Worm (Caenorhabditis elegans) whole organism, late embryonic: ENCODE results near the gene lron-10.
A peak's percentile ranks its signal among the peaks of the same experiment; 100 is the strongest.

Experiments
- C08G9.2 ChIP-seq: sonication (generic microtip); optimal IDR thresholded peaks from 2 replicates; lab custom pipeline; 2016; ENCODE audit warnings: mild to moderate bottlenecking, missing genetic modification characterization, moderate library complexity, missing compliant biosample characterization
- C38D4.7 ChIP-seq: fragments of 200-800 bp; sonication (Bioruptor generic); optimal IDR thresholded peaks from 2 replicates; lab custom pipeline; 2018; ENCODE audit warnings: mild to moderate bottlenecking, missing genetic modification characterization, moderate library complexity, missing compliant biosample characterization
- F13H6.1 ChIP-seq: sonication (generic microtip); optimal IDR thresholded peaks from 2 replicates; lab custom pipeline; 2016; ENCODE audit warnings: missing genetic modification characterization, missing compliant biosample characterization
- K09A11.1 ChIP-seq: sonication (generic microtip); optimal IDR thresholded peaks from 2 replicates; lab custom pipeline; 2017; ENCODE audit warnings: antibody characterized with exemption, mild to moderate bottlenecking, missing genetic modification characterization, missing compliant biosample characterization; ENCODE audit not compliant: insufficient read depth
- T23F11.4 ChIP-seq: fragments of 200-800 bp; sonication (Bioruptor generic); optimal IDR thresholded peaks from 2 replicates; lab custom pipeline; 2018; ENCODE audit warnings: mild to moderate bottlenecking, missing genetic modification characterization, missing compliant biosample characterization
- Y22D7AL.16 ChIP-seq: sonication (generic microtip); optimal IDR thresholded peaks from 2 replicates; lab custom pipeline; 2016; ENCODE audit warnings: missing genetic modification characterization, missing compliant biosample characterization
- ceh-14 ChIP-seq: sonication (generic microtip); optimal IDR thresholded peaks from 2 replicates; lab custom pipeline; 2016; ENCODE audit warnings: missing genotype, missing genetic modification characterization, missing compliant biosample characterization
- ceh-18 ChIP-seq: sonication (generic microtip); optimal IDR thresholded peaks from 2 replicates; lab custom pipeline; 2016; ENCODE audit warnings: missing genetic modification characterization, missing compliant biosample characterization
- ceh-19 ChIP-seq: fragments of 200-800 bp; sonication (Bioruptor generic); optimal IDR thresholded peaks from 2 replicates; lab custom pipeline; 2018; ENCODE audit warnings: mild to moderate bottlenecking, missing genetic modification characterization, missing compliant biosample characterization
- ceh-2 ChIP-seq: sonication (generic microtip); optimal IDR thresholded peaks from 2 replicates; lab custom pipeline; 2016; ENCODE audit warnings: missing genotype, missing genetic modification characterization, missing compliant biosample characterization
- ceh-24 ChIP-seq: sonication (generic microtip); optimal IDR thresholded peaks from 2 replicates; lab custom pipeline; 2016; ENCODE audit warnings: mild to moderate bottlenecking, missing genetic modification characterization, missing compliant biosample characterization
- ceh-30 ChIP-seq: fragments of 150-350 bp; optimal IDR thresholded peaks from 2 replicates; lab custom pipeline; 2014; ENCODE audit warnings: missing biosample characterization, missing genetic modification characterization
- ceh-31 ChIP-seq: sonication (generic microtip); optimal IDR thresholded peaks from 2 replicates; lab custom pipeline; 2016; ENCODE audit warnings: missing genetic modification characterization, missing compliant biosample characterization
- ceh-34 ChIP-seq: sonication (generic microtip); optimal IDR thresholded peaks from 2 replicates; lab custom pipeline; 2016; ENCODE audit warnings: mild to moderate bottlenecking, missing genetic modification characterization, missing compliant biosample characterization
- ceh-6 ChIP-seq: fragments of 200-800 bp; sonication (Bioruptor generic); optimal IDR thresholded peaks from 2 replicates; lab custom pipeline; 2018; ENCODE audit warnings: mild to moderate bottlenecking, missing genetic modification characterization, missing compliant biosample characterization
- dve-1 ChIP-seq: sonication (generic microtip); optimal IDR thresholded peaks from 2 replicates; lab custom pipeline; 2017; ENCODE audit warnings: antibody characterized with exemption, mild to moderate bottlenecking, missing genetic modification characterization, missing compliant biosample characterization
- elt-4 ChIP-seq: sonication (generic microtip); optimal IDR thresholded peaks from 2 replicates; lab custom pipeline; 2016; ENCODE audit warnings: missing genetic modification characterization, missing compliant biosample characterization
- ets-4 ChIP-seq: sonication (generic microtip); optimal IDR thresholded peaks from 2 replicates; lab custom pipeline; 2016; ENCODE audit warnings: missing genetic modification characterization, missing compliant biosample characterization
- eyg-1 ChIP-seq: sonication (generic microtip); optimal IDR thresholded peaks from 2 replicates; lab custom pipeline; 2016; ENCODE audit warnings: missing genotype, missing genetic modification characterization, missing compliant biosample characterization
- fkh-10 ChIP-seq: fragments of 150-350 bp; optimal IDR thresholded peaks from 2 replicates; lab custom pipeline; 2014; ENCODE audit warnings: missing biosample characterization, missing genetic modification reagents, missing genetic modification characterization
- fkh-6 ChIP-seq: sonication (generic microtip); optimal IDR thresholded peaks from 2 replicates; lab custom pipeline; 2016; ENCODE audit warnings: missing genetic modification characterization, missing compliant biosample characterization
- gmeb-2 ChIP-seq: sonication (generic microtip); optimal IDR thresholded peaks from 2 replicates; lab custom pipeline; 2016; ENCODE audit warnings: missing genetic modification characterization, inconsistent platforms, missing compliant biosample characterization
- hlh-6 ChIP-seq: sonication (generic microtip); optimal IDR thresholded peaks from 2 replicates; lab custom pipeline; 2016; ENCODE audit warnings: missing genotype, missing genetic modification characterization, missing compliant biosample characterization
- lim-6 ChIP-seq: sonication (generic microtip); optimal IDR thresholded peaks from 2 replicates; lab custom pipeline; 2016; ENCODE audit warnings: missing genetic modification characterization, missing compliant biosample characterization
- madf-2 ChIP-seq: sonication (generic microtip); optimal IDR thresholded peaks from 2 replicates; lab custom pipeline; 2017; ENCODE audit warnings: missing genetic modification characterization, missing compliant biosample characterization
- mec-3 ChIP-seq: sonication (generic microtip); optimal IDR thresholded peaks from 2 replicates; lab custom pipeline; 2016; ENCODE audit warnings: borderline replicate concordance, missing genetic modification characterization, missing compliant biosample characterization
- nfya-1 ChIP-seq: sonication (generic microtip); optimal IDR thresholded peaks from 2 replicates; lab custom pipeline; 2017; ENCODE audit warnings: missing genetic modification characterization, mild to moderate bottlenecking, missing compliant biosample characterization, antibody characterized with exemption, moderate library complexity
- nhr-11 ChIP-seq: fragments of 150-350 bp; optimal IDR thresholded peaks from 2 replicates; lab custom pipeline; 2014; ENCODE audit warnings: missing biosample characterization, missing genetic modification characterization
- nhr-232 ChIP-seq: sonication (generic microtip); optimal IDR thresholded peaks from 2 replicates; lab custom pipeline; 2016; ENCODE audit warnings: missing genetic modification characterization, missing compliant biosample characterization
- odd-2 ChIP-seq: sonication (generic microtip); optimal IDR thresholded peaks from 2 replicates; lab custom pipeline; 2017; ENCODE audit warnings: antibody characterized with exemption, mild to moderate bottlenecking, missing genetic modification characterization, missing compliant biosample characterization
- pag-3 ChIP-seq: sonication (generic microtip); optimal IDR thresholded peaks from 2 replicates; lab custom pipeline; 2016; ENCODE audit warnings: missing compliant biosample characterization, missing genetic modification characterization, borderline replicate concordance
- pat-9 ChIP-seq: fragments of 200-800 bp; sonication (Bioruptor generic); optimal IDR thresholded peaks from 2 replicates; lab custom pipeline; 2018; ENCODE audit warnings: mild to moderate bottlenecking, missing genetic modification characterization, moderate library complexity, missing compliant biosample characterization
- pha-2 ChIP-seq: sonication (generic microtip); optimal IDR thresholded peaks from 2 replicates; lab custom pipeline; 2017; ENCODE audit warnings: mild to moderate bottlenecking, missing genetic modification characterization, missing compliant biosample characterization
- pha-4 ChIP-seq: fragments of 150-350 bp; optimal IDR thresholded peaks from 2 replicates; lab custom pipeline; 2018; ENCODE audit warnings: missing biosample characterization, missing genetic modification reagents, missing genetic modification characterization
- pqm-1 ChIP-seq: sonication (generic microtip); optimal IDR thresholded peaks from 2 replicates; lab custom pipeline; 2016; ENCODE audit warnings: missing genetic modification characterization, missing compliant biosample characterization
- pros-1 ChIP-seq: fragments of 150-350 bp; optimal IDR thresholded peaks from 2 replicates; lab custom pipeline; 2014; ENCODE audit warnings: missing biosample characterization, missing genetic modification reagents, missing genetic modification characterization
- ref-2 ChIP-seq: sonication (generic microtip); optimal IDR thresholded peaks from 2 replicates; lab custom pipeline; 2016; ENCODE audit warnings: missing genetic modification characterization, missing compliant biosample characterization
- rnt-1 ChIP-seq: sonication (generic microtip); optimal IDR thresholded peaks from 2 replicates; lab custom pipeline; 2016; ENCODE audit warnings: missing genetic modification characterization, missing compliant biosample characterization
- sox-4 ChIP-seq: sonication (generic microtip); optimal IDR thresholded peaks from 2 replicates; lab custom pipeline; 2017; ENCODE audit warnings: mild to moderate bottlenecking, missing genetic modification characterization, inconsistent platforms, missing compliant biosample characterization
- syd-9 ChIP-seq: sonication (generic microtip); optimal IDR thresholded peaks from 2 replicates; lab custom pipeline; 2016; ENCODE audit warnings: mild to moderate bottlenecking, missing genetic modification characterization, moderate library complexity, missing compliant biosample characterization
- tbx-2 ChIP-seq: sonication (generic microtip); optimal IDR thresholded peaks from 2 replicates; lab custom pipeline; 2016; ENCODE audit warnings: missing genetic modification characterization, missing compliant biosample characterization
- ttx-3 ChIP-seq: sonication (generic microtip); optimal IDR thresholded peaks from 2 replicates; lab custom pipeline; 2016; ENCODE audit warnings: missing genetic modification reagents, missing genetic modification characterization, missing compliant biosample characterization
- unc-3 ChIP-seq, 2 experiments: fragments of 200-800 bp in 1 of 2; sonication (Bioruptor generic) in 1 of 2; sonication (generic microtip) in 1 of 2; conservative IDR thresholded peaks in 1 of 2; optimal IDR thresholded peaks in 1 of 2; 2 replicates each; pipeline versions ENCODE4 v1.3.6 to Lab custom; 2016 to 2022; ENCODE audit warnings: missing compliant biosample characterization in 2 of 2, missing genetic modification characterization in 2 of 2, missing genetic modification reagents in 1 of 2
- unc-42 ChIP-seq: sonication (generic microtip); optimal IDR thresholded peaks from 2 replicates; lab custom pipeline; 2016; ENCODE audit warnings: missing genotype, missing genetic modification characterization, missing compliant biosample characterization
- unc-55 ChIP-seq: sonication (generic microtip); optimal IDR thresholded peaks from 2 replicates; lab custom pipeline; 2017; ENCODE audit warnings: missing biosample characterization, missing genetic modification reagents, missing genetic modification characterization
- unc-86 ChIP-seq: sonication (generic microtip); optimal IDR thresholded peaks from 2 replicates; lab custom pipeline; 2016; ENCODE audit warnings: missing genetic modification characterization, missing compliant biosample characterization
- zip-5 ChIP-seq: sonication (generic microtip); optimal IDR thresholded peaks from 2 replicates; lab custom pipeline; 2016; ENCODE audit warnings: missing genetic modification characterization, missing compliant biosample characterization
- ztf-16 ChIP-seq: sonication (generic microtip); optimal IDR thresholded peaks from 2 replicates; lab custom pipeline; 2017; ENCODE audit warnings: missing genetic modification characterization, missing compliant biosample characterization

lron-10 gene

DNA sequence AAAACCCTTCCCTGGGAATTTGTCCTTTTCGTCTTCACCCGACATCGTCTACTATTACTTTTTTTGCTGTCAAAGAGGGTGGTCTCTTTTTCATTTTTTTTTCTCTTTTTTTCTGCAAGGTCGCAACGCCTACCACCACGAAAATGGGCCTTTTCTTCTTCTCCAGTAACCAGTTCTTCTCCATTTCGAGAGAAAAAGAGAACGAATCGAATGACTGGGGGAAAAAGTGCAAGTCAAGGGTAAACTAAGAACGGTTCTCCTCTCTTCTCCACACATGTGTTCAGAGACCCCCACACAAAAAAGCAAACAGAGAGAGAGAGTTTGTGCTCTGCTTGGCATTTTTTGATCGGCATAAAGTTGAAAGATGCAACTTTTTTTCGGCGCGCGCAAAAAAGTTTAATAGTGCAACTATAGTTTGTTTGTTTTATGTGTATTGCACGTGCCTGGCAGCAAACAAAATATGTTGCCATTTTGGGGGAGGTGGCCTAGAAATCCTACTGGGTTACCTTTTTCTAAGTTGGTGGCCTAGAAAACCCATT, 15.4 kb upstream of the lron-10 start:
- TF ChIP-seq mec-3 (no peak), fkh-10 (GFP tag; lab: Kevin White, UChicago) (no peak), C38D4.7 (GFP tag; lab: Kevin White, UChicago) (no peak), ceh-6 (GFP tag; lab: Kevin White, UChicago) (no peak), ceh-19 (no peak), nhr-11 (tag; lab: Kevin White, UChicago) (no peak), ceh-24 (tag; lab: Kevin White, UChicago) (no peak), zip-5 (tag; lab: Kevin White, UChicago) (no peak), unc-55 (no peak), unc-86 (tag; lab: Kevin White, UChicago) (no peak), ceh-31 (tag; lab: Kevin White, UChicago) (no peak), pat-9 (tag; lab: Kevin White, UChicago) (no peak), nhr-232 (tag; lab: Kevin White, UChicago) (no peak), ttx-3 (tag; lab: Kevin White, UChicago) (no peak), pha-2 (tag; lab: Kevin White, UChicago) (no peak), unc-42 (tag; lab: Kevin White, UChicago) (no peak), ceh-14 (tag; lab: Kevin White, UChicago) (no peak)

DNA sequence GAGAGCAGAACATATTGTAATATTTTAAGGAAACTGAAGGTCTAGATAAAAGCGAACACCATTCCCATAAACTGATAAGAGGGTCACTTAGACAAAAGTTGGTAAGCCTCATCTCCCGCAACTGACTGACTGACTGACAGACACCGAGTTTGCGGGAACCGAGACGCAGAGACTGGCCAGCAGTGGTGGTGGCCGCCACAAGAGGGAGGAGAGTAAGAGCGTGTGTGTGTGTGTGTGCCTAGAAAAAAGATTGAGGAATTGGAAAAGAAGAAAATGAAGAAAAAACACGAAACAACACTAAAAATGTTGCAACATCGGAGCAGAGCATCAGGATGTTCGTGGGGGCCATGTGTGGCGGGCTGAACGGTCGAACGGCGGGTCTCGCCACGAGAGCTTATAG, 13.4 kb upstream of the lron-10 start:
- TF ChIP-seq ztf-16 (tag; lab: Kevin White, UChicago): no peak
- TF ChIP-seq lim-6: no peak
- no peak for TF ChIP-seq fkh-6 (tag; lab: Kevin White, UChicago)
- no peak for TF ChIP-seq ceh-30 (tag; lab: Kevin White, UChicago)
- TF ChIP-seq madf-2 (tag; lab: Kevin White, UChicago): no peak
- TF ChIP-seq hlh-6: no peak
- TF ChIP-seq ceh-6 (GFP tag; lab: Kevin White, UChicago): no peak
- TF ChIP-seq ceh-34 (tag; lab: Kevin White, UChicago): no peak
- no peak for TF ChIP-seq pha-4 (tag; lab: Kevin White, UChicago)
- TF ChIP-seq odd-2 (tag; lab: Kevin White, UChicago): no peak
- TF ChIP-seq dve-1 (tag; lab: Kevin White, UChicago): no peak
- TF ChIP-seq T23F11.4 (GFP tag; lab: Kevin White, UChicago): no peak

DNA sequence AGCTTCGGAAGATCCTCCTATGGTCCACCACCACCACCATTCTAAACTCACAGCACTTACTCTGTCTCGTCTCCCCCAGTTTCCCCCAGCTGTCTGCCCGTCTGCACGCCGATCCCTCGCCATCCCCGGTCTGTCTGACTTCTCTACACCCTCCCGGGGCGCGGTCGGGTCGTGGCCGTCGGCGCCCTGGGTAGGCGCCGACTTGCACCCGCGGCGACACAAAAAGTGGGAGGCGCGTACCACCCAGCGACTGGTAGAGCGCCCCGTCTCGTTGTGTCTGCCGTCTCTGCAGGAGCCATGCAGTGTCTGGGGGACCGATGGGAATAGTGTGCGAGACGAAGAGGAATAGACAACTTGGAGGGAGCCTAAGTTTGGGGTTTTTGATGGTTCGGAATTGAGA, 12.9 kb upstream of the lron-10 start:
- no peak for TF ChIP-seq Y22D7AL.16 (tag; lab: Kevin White, UChicago)
- TF ChIP-seq pros-1 (tag; lab: Kevin White, UChicago): peak; percentile 95
- peak; percentile 97 for TF ChIP-seq nfya-1 (tag; lab: Kevin White, UChicago)
- TF ChIP-seq pag-3 (tag; lab: Kevin White, UChicago): no peak
- TF ChIP-seq elt-4 (tag; lab: Kevin White, UChicago): no peak
- peak; percentile 27 for TF ChIP-seq ceh-2 (tag; lab: Kevin White, UChicago)
- TF ChIP-seq fkh-10 (GFP tag; lab: Kevin White, UChicago): peak; percentile 54
- peak; percentile 51 for TF ChIP-seq unc-86 (tag; lab: Kevin White, UChicago)
- TF ChIP-seq rnt-1 (tag; lab: Kevin White, UChicago): peak; percentile 89
- no peak for TF ChIP-seq unc-42 (tag; lab: Kevin White, UChicago)
- peak; percentile 86 for TF ChIP-seq tbx-2
- peak; percentile 42 for TF ChIP-seq sox-4 (tag; lab: Kevin White, UChicago)
- TF ChIP-seq ztf-16 (tag; lab: Kevin White, UChicago): no peak
- TF ChIP-seq ref-2 (tag; lab: Kevin White, UChicago): peak; percentile 91
- peak; percentile 55 for TF ChIP-seq unc-55
- TF ChIP-seq nhr-232 (tag; lab: Kevin White, UChicago): no peak
- peak; percentile 86 for TF ChIP-seq K09A11.1 (tag; lab: Kevin White, UChicago)
- no peak for TF ChIP-seq ceh-30 (tag; lab: Kevin White, UChicago)
- TF ChIP-seq F13H6.1 (tag; lab: Kevin White, UChicago): peak; percentile 85
- peak; percentile 62 for TF ChIP-seq pqm-1 (tag; lab: Kevin White, UChicago)
- TF ChIP-seq syd-9: peak; percentile 68
- TF ChIP-seq gmeb-2 (tag; lab: Kevin White, UChicago): peak; percentile 15
- peak; percentile 23 for TF ChIP-seq lim-6
- peak; percentile 37 for TF ChIP-seq ets-4
- TF ChIP-seq unc-3 (GFP tag; conservative IDR thresholded peaks at IDR 0.05; lab: Robert Waterston, UW): peak; percentile 10; the same call in 1 of the 2 replicates
- no peak for TF ChIP-seq unc-3 (tag; optimal IDR thresholded peaks at IDR 0.05; lab: Kevin White, UChicago)
- TF ChIP-seq eyg-1 (tag; lab: Kevin White, UChicago): no peak
- peak; percentile 9 for TF ChIP-seq C08G9.2 (tag; lab: Kevin White, UChicago)
- peak; percentile 87 for TF ChIP-seq ceh-31 (tag; lab: Kevin White, UChicago)
- peak; percentile 75 for TF ChIP-seq ceh-18 (tag; lab: Kevin White, UChicago)
